Worm (Caenorhabditis elegans) whole organism, L1 larva: ENCODE results near the gene T22B2.2.
A peak's percentile ranks its signal among the peaks of the same experiment; 100 is the strongest.

Experiments
- C16A3.4 ChIP-seq: fragments of 150-350 bp; optimal IDR thresholded peaks from 2 replicates; lab custom pipeline; 2014; ENCODE audit warnings: missing biosample characterization, missing genetic modification characterization
- C34B4.2 ChIP-seq: sonication (generic microtip); optimal IDR thresholded peaks from 2 replicates; lab custom pipeline; 2017; ENCODE audit warnings: mild to moderate bottlenecking, missing genetic modification characterization, missing compliant biosample characterization
- Y116A8C.19 ChIP-seq: sonication (generic microtip); optimal IDR thresholded peaks from 2 replicates; lab custom pipeline; 2016; ENCODE audit warnings: missing compliant biosample characterization, missing genetic modification characterization, borderline replicate concordance
- ama-1 ChIP-seq: fragments of 150-350 bp; optimal IDR thresholded peaks from 2 replicates; lab custom pipeline; 2014
- ceh-82 ChIP-seq, 3 experiments: fragments of 150-350 bp in 1 of 3; sonication (generic microtip) in 2 of 3; optimal IDR thresholded peaks; 2 replicates each; lab custom pipeline; 2014 to 2017; ENCODE audit warnings: missing biosample characterization in 3 of 3, missing genetic modification characterization in 3 of 3
- ces-1 ChIP-seq: fragments of 150-350 bp; optimal IDR thresholded peaks from 2 replicates; lab custom pipeline; 2014; ENCODE audit warnings: missing biosample characterization, missing genetic modification reagents, missing genetic modification characterization
- dsc-1 ChIP-seq: sonication (generic microtip); optimal IDR thresholded peaks from 2 replicates; lab custom pipeline; 2016; ENCODE audit warnings: mild to moderate bottlenecking, missing genetic modification characterization, missing compliant biosample characterization
- efl-1 ChIP-seq, 4 experiments: fragments of 150-350 bp; optimal IDR thresholded peaks in 3 of 4; peaks in 1 of 4; 1 replicate in 1 of 4; 2 replicates in 3 of 4; lab custom pipeline; 2014; ENCODE audit warnings: missing biosample characterization in 2 of 4, missing genetic modification characterization in 2 of 4, missing genetic modification reagents in 2 of 4
- egl-27 ChIP-seq, 2 experiments: fragments of 150-350 bp in 1 of 2; sonication (generic microtip); optimal IDR thresholded peaks; 3 replicates each; lab custom pipeline; 2017 to 2018; ENCODE audit warnings: missing biosample characterization in 2 of 2, missing genetic modification characterization in 2 of 2, missing genetic modification reagents in 2 of 2
- elt-2 ChIP-seq: sonication (generic microtip); optimal IDR thresholded peaks from 2 replicates; lab custom pipeline; 2016; ENCODE audit warnings: missing genetic modification characterization, mild to moderate bottlenecking, inconsistent platforms, missing compliant biosample characterization, missing genetic modification reagents
- fkh-10 ChIP-seq: sonication (generic microtip); optimal IDR thresholded peaks from 2 replicates; lab custom pipeline; 2017; ENCODE audit warnings: missing biosample characterization, missing genetic modification reagents, missing genetic modification characterization
- hlh-17 ChIP-seq: fragments of 200-800 bp; sonication (Bioruptor generic); optimal IDR thresholded peaks from 2 replicates; lab custom pipeline; 2018; ENCODE audit warnings: missing genetic modification characterization, mild to moderate bottlenecking, missing compliant biosample characterization, moderate library complexity, borderline replicate concordance
- hlh-4 ChIP-seq: sonication (generic microtip); optimal IDR thresholded peaks from 2 replicates; lab custom pipeline; 2016; ENCODE audit warnings: mild to moderate bottlenecking, missing genetic modification characterization, missing compliant biosample characterization
- hpl-2 ChIP-seq: fragments of 150-350 bp; optimal IDR thresholded peaks from 2 replicates; lab custom pipeline; 2014; ENCODE audit warnings: missing biosample characterization, missing genetic modification reagents, missing genetic modification characterization
- irx-1 ChIP-seq: sonication (generic microtip); optimal IDR thresholded peaks from 2 replicates; lab custom pipeline; 2016; ENCODE audit warnings: missing genetic modification characterization, missing compliant biosample characterization
- lin-13 ChIP-seq: fragments of 150-350 bp; optimal IDR thresholded peaks from 2 replicates; lab custom pipeline; 2014; ENCODE audit warnings: missing biosample characterization, missing genetic modification reagents, missing genetic modification characterization
- lin-14 ChIP-seq: fragments of 200-800 bp; sonication (Bioruptor generic); optimal IDR thresholded peaks from 2 replicates; lab custom pipeline; 2018; ENCODE audit warnings: mild to moderate bottlenecking, missing genetic modification characterization, moderate library complexity, missing compliant biosample characterization
- lin-15B ChIP-seq: fragments of 150-350 bp; sonication (generic microtip); optimal IDR thresholded peaks from 3 replicates; lab custom pipeline; 2014; ENCODE audit warnings: missing biosample characterization, missing genetic modification characterization
- lin-35 ChIP-seq, 2 experiments: fragments of 150-350 bp; optimal IDR thresholded peaks; 2 replicates each; lab custom pipeline; 2014; ENCODE audit warnings: missing biosample characterization in 2 of 2, missing genetic modification characterization in 2 of 2, missing genetic modification reagents in 2 of 2
- lin-39 ChIP-seq: fragments of 150-350 bp; optimal IDR thresholded peaks from 2 replicates; lab custom pipeline; 2014; ENCODE audit warnings: missing biosample characterization, missing genetic modification reagents, missing genetic modification characterization
- lir-3 ChIP-seq: sonication (generic microtip); optimal IDR thresholded peaks from 2 replicates; lab custom pipeline; 2016; ENCODE audit warnings: mild to moderate bottlenecking, missing genetic modification characterization, moderate library complexity, missing compliant biosample characterization; ENCODE audit not compliant: poor library complexity
- nhr-11 ChIP-seq: fragments of 150-350 bp; optimal IDR thresholded peaks from 2 replicates; lab custom pipeline; 2014; ENCODE audit warnings: missing biosample characterization, missing genetic modification characterization
- nhr-12 ChIP-seq: sonication (generic microtip); optimal IDR thresholded peaks from 2 replicates; lab custom pipeline; 2017; ENCODE audit warnings: missing biosample characterization, missing genetic modification characterization
- nhr-19 ChIP-seq: fragments of 200-800 bp; sonication (Bioruptor generic); conservative IDR thresholded peaks from 2 replicates; pipeline ENCODE4 v1.3.6; 2022; ENCODE audit warnings: missing genetic modification characterization, missing compliant biosample characterization
- nhr-20 ChIP-seq: sonication (generic microtip); optimal IDR thresholded peaks from 2 replicates; lab custom pipeline; 2016; ENCODE audit warnings: mild to moderate bottlenecking, missing genetic modification characterization, missing compliant biosample characterization
- nhr-47 ChIP-seq: sonication (generic microtip); optimal IDR thresholded peaks from 2 replicates; lab custom pipeline; 2016; ENCODE audit warnings: mild to moderate bottlenecking, missing genetic modification characterization, moderate library complexity, missing compliant biosample characterization
- nhr-71 ChIP-seq: sonication (generic microtip); optimal IDR thresholded peaks from 2 replicates; lab custom pipeline; 2016; ENCODE audit warnings: mild to moderate bottlenecking, missing genetic modification characterization, moderate library complexity, missing compliant biosample characterization
- nhr-76 ChIP-seq: sonication (generic microtip); optimal IDR thresholded peaks from 2 replicates; lab custom pipeline; 2017; ENCODE audit warnings: missing biosample characterization, missing genetic modification characterization
- nhr-77 ChIP-seq: fragments of 150-350 bp; optimal IDR thresholded peaks from 2 replicates; lab custom pipeline; 2014; ENCODE audit warnings: missing biosample characterization, missing genetic modification characterization
- nhr-84 ChIP-seq: sonication (generic microtip); optimal IDR thresholded peaks from 2 replicates; lab custom pipeline; 2017; ENCODE audit warnings: missing biosample characterization, missing genetic modification characterization
- nhr-90 ChIP-seq: sonication (generic microtip); optimal IDR thresholded peaks from 2 replicates; lab custom pipeline; 2016; ENCODE audit warnings: mild to moderate bottlenecking, missing genetic modification characterization, missing compliant biosample characterization; ENCODE audit not compliant: poor library complexity
- rnt-1 ChIP-seq: sonication (generic microtip); optimal IDR thresholded peaks from 2 replicates; lab custom pipeline; 2016; ENCODE audit warnings: mild to moderate bottlenecking, missing genetic modification characterization, moderate library complexity, missing compliant biosample characterization
- snpc-4 ChIP-seq: fragments of 150-350 bp; optimal IDR thresholded peaks from 2 replicates; lab custom pipeline; 2014; ENCODE audit warnings: missing biosample characterization, missing genetic modification characterization
- snu-23 ChIP-seq: sonication (generic microtip); optimal IDR thresholded peaks from 2 replicates; lab custom pipeline; 2016; ENCODE audit warnings: missing genetic modification characterization, missing compliant biosample characterization
- sptf-1 ChIP-seq: fragments of 150-350 bp; optimal IDR thresholded peaks from 2 replicates; lab custom pipeline; 2014; ENCODE audit warnings: missing biosample characterization, missing genetic modification characterization
- sup-37 ChIP-seq: fragments of 200-800 bp; sonication (Bioruptor generic); optimal IDR thresholded peaks from 2 replicates; lab custom pipeline; 2018; ENCODE audit warnings: mild to moderate bottlenecking, missing genetic modification characterization, missing compliant biosample characterization
- tlp-1 ChIP-seq: fragments of 150-350 bp; optimal IDR thresholded peaks from 2 replicates; lab custom pipeline; 2014; ENCODE audit warnings: missing biosample characterization, missing genetic modification characterization
- unc-62 ChIP-seq: fragments of 150-350 bp; optimal IDR thresholded peaks from 2 replicates; lab custom pipeline; 2014; ENCODE audit warnings: missing biosample characterization, missing genetic modification reagents, missing genetic modification characterization
- unc-86 ChIP-seq: sonication (generic microtip); optimal IDR thresholded peaks from 2 replicates; lab custom pipeline; 2016; ENCODE audit warnings: missing genetic modification characterization, missing compliant biosample characterization
- xbp-1 ChIP-seq: sonication (generic microtip); optimal IDR thresholded peaks from 2 replicates; lab custom pipeline; 2016; ENCODE audit warnings: missing genetic modification characterization, missing compliant biosample characterization
- zag-1 ChIP-seq: fragments of 150-350 bp; optimal IDR thresholded peaks from 2 replicates; lab custom pipeline; 2014; ENCODE audit warnings: missing biosample characterization, missing genetic modification characterization
- ztf-11 ChIP-seq, 2 experiments: sonication (generic microtip); optimal IDR thresholded peaks; 2 replicates each; lab custom pipeline; 2016 to 2017; ENCODE audit warnings: missing genetic modification characterization in 2 of 2, missing biosample characterization in 1 of 2, missing compliant biosample characterization in 1 of 2
- ztf-4 ChIP-seq: fragments of 150-350 bp; optimal IDR thresholded peaks from 2 replicates; lab custom pipeline; 2014; ENCODE audit warnings: missing biosample characterization, missing genetic modification characterization

T22B2.2 gene

ce11 chrX:3937884-3938283 lies 17.7 kb downstream of the T22B2.2 start:
- TF ChIP-seq sup-37 (GFP tag; lab: Kevin White, UChicago) (no peak), lin-13 (GFP tag; lab: Kevin White, UChicago) (no peak), nhr-12 (tag; lab: Kevin White, UChicago) (no peak), hlh-4 (tag; lab: Kevin White, UChicago) (no peak), C16A3.4 (no peak), ama-1 (lab: Kevin White, UChicago) (no peak), xbp-1 (tag; lab: Kevin White, UChicago) (no peak), zag-1 (no peak), lin-14 (GFP tag; lab: Kevin White, UChicago) (no peak), snu-23 (GFP tag; lab: Kevin White, UChicago) (no peak), unc-62 (GFP tag; lab: Kevin White, UChicago) (no peak), nhr-84 (tag; lab: Kevin White, UChicago) (no peak), nhr-77 (tag; lab: Kevin White, UChicago) (no peak), egl-27 (tag; optimal IDR thresholded peaks at IDR 0.05; lab: Kevin White, UChicago) (no peak), lin-39 (tag; lab: Kevin White, UChicago) (no peak), sptf-1 (tag; lab: Kevin White, UChicago) (no peak), ces-1 (GFP tag; lab: Kevin White, UChicago) (no peak)
- TF ChIP-seq, all 84 proteins: peak for 0

DNA sequence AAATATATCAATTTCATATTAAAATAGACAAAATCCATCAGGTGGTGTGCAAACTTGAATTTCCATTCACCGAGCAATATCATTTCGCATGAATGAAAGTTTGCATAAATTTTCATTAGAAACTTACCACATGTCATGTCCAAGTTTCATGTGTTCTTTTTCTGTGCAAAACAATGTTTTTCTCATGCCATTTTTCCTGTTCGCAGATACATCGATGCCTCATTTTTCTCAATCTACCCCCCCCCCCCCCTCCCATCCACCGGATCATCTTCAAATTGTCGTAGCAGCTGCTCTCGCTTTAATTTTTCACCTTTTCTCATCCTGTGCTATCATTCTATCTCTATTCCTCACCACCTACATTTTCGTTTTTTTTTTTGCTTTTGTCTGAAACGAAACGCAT lies 18.7 kb downstream of the T22B2.2 start, which contains the start of gene T19D2.3:
T19D2.3 (plus strand) TSS at position 301 of the 400 bp plus-strand sequence.
- no peak for TF ChIP-seq unc-86
- TF ChIP-seq nhr-19 (GFP tag; lab: Robert Waterston, UW): no peak
- TF ChIP-seq nhr-84 (tag; lab: Kevin White, UChicago): no peak
- TF ChIP-seq nhr-20 (tag; lab: Kevin White, UChicago): no peak
- TF ChIP-seq hlh-4 (tag; lab: Kevin White, UChicago): no peak
- TF ChIP-seq lir-3 (tag; lab: Kevin White, UChicago): no peak
- no peak for TF ChIP-seq snpc-4 (tag; lab: Kevin White, UChicago)

DNA sequence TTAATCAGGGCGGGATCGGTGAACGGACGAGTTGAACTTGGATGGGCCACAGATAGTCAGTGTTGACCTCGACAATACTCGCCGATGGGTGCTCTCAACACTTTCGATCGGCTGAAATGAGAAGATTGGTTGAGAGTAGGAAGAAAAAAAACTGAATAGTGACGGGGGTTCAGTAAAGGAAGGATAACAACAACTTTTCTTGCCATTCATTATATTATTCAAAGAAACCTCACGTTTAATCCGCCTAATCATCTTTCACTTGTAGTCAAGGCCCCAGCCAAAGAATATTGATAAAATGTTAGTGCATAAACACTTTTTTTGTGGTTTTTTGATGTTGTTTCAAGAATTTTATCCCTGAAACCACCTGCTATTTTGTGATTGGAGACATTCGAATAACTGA lies 22.1 kb downstream of the T22B2.2 start, which contains the start of gene T19D2.13:
T19D2.13 (minus strand) TSS at position 101 of the 400 bp plus-strand sequence.
- peak; percentile 21 for TF ChIP-seq dsc-1
- TF ChIP-seq unc-86: no peak
- TF ChIP-seq, all 84 proteins: peak for 1

- TF ChIP-seq efl-1 (optimal IDR thresholded peaks at IDR 0.05; lab: Kevin White, UChicago): no peak
- peak in 1 of 2 experiments; percentile 36 for TF ChIP-seq efl-1 (GFP tag; optimal IDR thresholded peaks at IDR 0.05 in 1 of 2; lab: Kevin White, UChicago)
- TF ChIP-seq snu-23 (GFP tag; lab: Kevin White, UChicago): no peak
Measured at ce11 chrX:3943213-3943612, 23.0 kb downstream of the T22B2.2 start, which contains the start of gene ptp-4A2. Gene ptp-4A2, minus strand, starts transcription at chrX:3943313.

- TF ChIP-seq Y116A8C.19 (tag; lab: Kevin White, UChicago) (no peak), nhr-47 (tag; lab: Kevin White, UChicago) (peak; percentile 9), hpl-2 (no peak), fkh-10 (GFP tag; lab: Kevin White, UChicago) (no peak), ceh-82 (tag; optimal IDR thresholded peaks at IDR 0.05; lab: Kevin White, UChicago) (no peak), nhr-77 (tag; lab: Kevin White, UChicago) (no peak), nhr-11 (tag; lab: Kevin White, UChicago) (no peak), nhr-71 (tag; lab: Kevin White, UChicago) (peak; percentile 35), nhr-20 (tag; lab: Kevin White, UChicago) (peak; percentile 39), tlp-1 (tag; lab: Kevin White, UChicago) (no peak), nhr-76 (tag; lab: Kevin White, UChicago) (no peak), elt-2 (tag; lab: Kevin White, UChicago) (peak; percentile 92), lin-35 (GFP tag; optimal IDR thresholded peaks at IDR 0.05; lab: Kevin White, UChicago) (no peak), ztf-11 (tag; optimal IDR thresholded peaks at IDR 0.05; lab: Kevin White, UChicago) (no peak), lin-14 (GFP tag; lab: Kevin White, UChicago) (peak; percentile 26), nhr-19 (GFP tag; lab: Robert Waterston, UW) (0 out of 2 replicates have a peak, but pooled peaks have one; percentile 10), hlh-17 (GFP tag; lab: Kevin White, UChicago) (no peak), C34B4.2 (tag; lab: Kevin White, UChicago) (no peak), rnt-1 (tag; lab: Kevin White, UChicago) (peak; percentile 12), irx-1 (tag; lab: Kevin White, UChicago) (no peak), nhr-90 (tag; lab: Kevin White, UChicago) (no peak), lin-13 (GFP tag; lab: Kevin White, UChicago) (no peak), lin-15B (no peak), ztf-4 (tag; lab: Kevin White, UChicago) (peak; percentile 29)
Measured at ce11 chrX:3944073-3944472, 23.9 kb downstream of the T22B2.2 start.
